Worm (Caenorhabditis elegans): ENCODE results near the gene F26F4.6.

The F26F4.6 gene

DNA sequence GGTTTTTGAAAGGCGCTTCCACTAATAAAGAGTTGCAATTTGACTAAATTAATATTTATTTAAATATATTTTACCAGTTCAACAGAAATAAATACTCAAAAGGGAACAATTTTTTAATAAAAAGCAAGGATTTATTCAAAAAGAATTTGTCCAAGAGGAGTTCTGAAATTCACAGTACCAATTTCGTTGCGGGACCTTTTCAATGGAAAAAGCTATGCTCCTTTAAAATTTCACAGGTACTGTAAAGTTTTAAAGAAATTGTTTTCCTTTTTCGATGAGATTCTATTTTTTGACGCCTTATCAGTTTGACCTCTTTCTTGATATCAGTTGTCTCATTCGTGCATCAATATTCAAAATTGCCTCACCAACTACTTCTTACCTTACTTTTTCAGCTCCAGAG lies 6.8 kb upstream of the F26F4.6 start, which contains the start of gene tag-340:
Gene tag-340, plus strand, starts transcription at position 249 of the 400 bp plus-strand sequence.
- TF ChIP-seq attf-5 (GFP tag; optimal IDR thresholded peaks at IDR 0.05): no peak
- TF ChIP-seq rcor-1 (GFP tag; IDR thresholded peaks at IDR 0.05): no peak
- TF ChIP-seq chd-7 (tag; optimal IDR thresholded peaks at IDR 0.05): no peak
- TF ChIP-seq ztf-18 (tag; optimal IDR thresholded peaks at IDR 0.05): no peak
- TF ChIP-seq nfyb-1 (GFP tag; IDR thresholded peaks at IDR 0.05): no peak
- TF ChIP-seq cebp-2 (GFP tag; IDR thresholded peaks at IDR 0.05): no peak
- no peak for TF ChIP-seq ztf-3 (GFP tag; optimal IDR thresholded peaks at IDR 0.05)
- no peak for TF ChIP-seq F23B12.7 (tag; optimal IDR thresholded peaks at IDR 0.05; ENCODE audit: insufficient read depth)
- TF ChIP-seq madf-3 (GFP tag; IDR thresholded peaks at IDR 0.05): no peak
- TF ChIP-seq Y79H2A.3 (GFP tag; conservative IDR thresholded peaks at IDR 0.05): no peak
- no peak for TF ChIP-seq sptf-2 (GFP tag; optimal IDR thresholded peaks at IDR 0.05)
- peak; percentile 63 for TF ChIP-seq snpc-3.4 (tag; optimal IDR thresholded peaks at IDR 0.05)
- TF ChIP-seq F57A8.1 (GFP tag; optimal IDR thresholded peaks at IDR 0.05): no peak
- TF ChIP-seq Y53G8AR.9 (GFP tag; conservative IDR thresholded peaks at IDR 0.05): no peak
- TF ChIP-seq hmg-20 (GFP tag; IDR thresholded peaks at IDR 0.05): no peak
- TF ChIP-seq attf-6 (GFP tag; IDR thresholded peaks at IDR 0.05): no peak
- peak; percentile 85 for TF ChIP-seq madf-6 (GFP tag; IDR thresholded peaks at IDR 0.05)
- no peak for TF ChIP-seq C17E4.6 (GFP tag; IDR thresholded peaks at IDR 0.05)
- no peak for TF ChIP-seq lir-1 (GFP tag; conservative IDR thresholded peaks at IDR 0.05)
- peak; percentile 47; the same call in 1 of the 2 replicates for TF ChIP-seq madf-8 (GFP tag; conservative IDR thresholded peaks at IDR 0.05)
- TF ChIP-seq D2030.7 (GFP tag; IDR thresholded peaks at IDR 0.05): peak; percentile 63
- peak; percentile 90 for TF ChIP-seq F33H1.4 (GFP tag; IDR thresholded peaks at IDR 0.05)
- no peak for TF ChIP-seq akir-1 (GFP tag; optimal IDR thresholded peaks at IDR 0.05)
- TF ChIP-seq cebp-1 (GFP tag; IDR thresholded peaks at IDR 0.05): no peak
- no peak for TF ChIP-seq cebp-1 (tag; optimal IDR thresholded peaks at IDR 0.05)
- peak; percentile 51 for TF ChIP-seq xnd-1 (tag; optimal IDR thresholded peaks at IDR 0.05)
- TF ChIP-seq tlf-1 (GFP tag; optimal IDR thresholded peaks at IDR 0.05): no peak
- TF ChIP-seq let-526 (GFP tag; IDR thresholded peaks at IDR 0.05): no peak
- TF ChIP-seq ceh-100 (GFP tag; IDR thresholded peaks at IDR 0.05): no peak
- TF ChIP-seq efl-1 (GFP tag; optimal IDR thresholded peaks at IDR 0.05): peak; percentile 23
- peak; percentile 88 for TF ChIP-seq lsl-1 (GFP tag; optimal IDR thresholded peaks at IDR 0.05)
- TF ChIP-seq attf-3 (GFP tag; conservative IDR thresholded peaks at IDR 0.05): no peak
- TF ChIP-seq dpff-1 (tag; optimal IDR thresholded peaks at IDR 0.05): no peak
- peak; percentile 58 for TF ChIP-seq snpc-1.3 (tag; optimal IDR thresholded peaks at IDR 0.05; ENCODE audit: insufficient read depth)
- TF ChIP-seq pha-4 (tag; optimal IDR thresholded peaks at IDR 0.05): no peak
- no peak for TF ChIP-seq K11D2.4 (GFP tag; IDR thresholded peaks at IDR 0.05)
- no peak for TF ChIP-seq nhr-120 (GFP tag; IDR thresholded peaks at IDR 0.05)
- TF ChIP-seq bed-2 (GFP tag; IDR thresholded peaks at IDR 0.05): no peak
- no peak for TF ChIP-seq egl-44 (GFP tag; IDR thresholded peaks at IDR 0.05)
- TF ChIP-seq B0336.3 (GFP tag; IDR thresholded peaks at IDR 0.05): no peak

DNA sequence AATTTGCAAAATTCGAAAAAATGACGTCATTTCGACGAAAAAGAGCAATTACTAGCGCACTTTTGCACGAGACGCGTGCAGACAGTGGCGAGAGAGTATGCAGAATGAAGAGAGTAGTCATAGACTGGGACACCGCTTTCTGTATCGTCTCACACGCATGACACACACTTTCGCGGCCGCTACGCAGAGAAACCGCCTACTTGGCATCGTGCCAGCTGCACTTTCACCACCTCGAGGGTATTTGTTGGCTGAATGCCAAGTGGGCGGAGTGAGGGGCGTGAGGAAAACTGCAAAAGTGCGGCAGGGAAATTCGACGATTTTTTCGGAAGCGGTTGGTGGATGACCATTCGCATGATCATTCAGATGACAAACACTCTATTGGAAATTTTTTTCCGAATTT lies 6.3 kb upstream of the F26F4.6 start:
- TF ChIP-seq tlf-1 (GFP tag; optimal IDR thresholded peaks at IDR 0.05) (peak; percentile 98), nfya-2 (GFP tag; IDR thresholded peaks at IDR 0.05) (no peak), egl-44 (GFP tag; IDR thresholded peaks at IDR 0.05) (peak; percentile 98), chd-7 (tag; optimal IDR thresholded peaks at IDR 0.05) (peak; percentile 100), attf-5 (GFP tag; optimal IDR thresholded peaks at IDR 0.05) (peak; percentile 99), madf-8 (GFP tag; conservative IDR thresholded peaks at IDR 0.05) (peak; percentile 47), madf-10 (tag; optimal IDR thresholded peaks at IDR 0.05) (peak; percentile 95), nfyb-1 (GFP tag; IDR thresholded peaks at IDR 0.05) (peak; percentile 99), ceh-27 (GFP tag; optimal IDR thresholded peaks at IDR 0.05) (peak; percentile 100), F49E8.2 (tag; optimal IDR thresholded peaks at IDR 0.05; ENCODE audit: insufficient read depth) (peak; percentile 6), dpl-1 (GFP tag; optimal IDR thresholded peaks at IDR 0.05) (peak; percentile 32), lin-54 (GFP tag; optimal IDR thresholded peaks at IDR 0.05) (peak; percentile 96), lsy-27 (tag; optimal IDR thresholded peaks at IDR 0.05; ENCODE audit: borderline replicate concordance, insufficient read depth) (no peak), let-526 (GFP tag; IDR thresholded peaks at IDR 0.05) (peak; percentile 99), ceh-58 (GFP tag; IDR thresholded peaks at IDR 0.05) (peak; percentile 84; the same call in 1 of the 2 replicates), ceh-79 (tag; optimal IDR thresholded peaks at IDR 0.05) (peak; percentile 93)
